Fruit fly (Drosophila melanogaster): Measurements from ENCODE around the gene CG14711.

CG14711 gene

dm6 chr3R:11613252-11614036 lies 9.7 kb upstream of the CG14711 start (continued):
- TF ChIP-seq E2f1 (GFP tag; IDR thresholded peaks at IDR 0.05) = peak; percentile 72
- peak; percentile 84 for TF ChIP-seq E2f2 (GFP tag; IDR thresholded peaks at IDR 0.05)
- TF ChIP-seq zfh2 (GFP tag; optimal IDR thresholded peaks at IDR 0.05) = peak; percentile 3
- TF ChIP-seq CG10654 (GFP tag; optimal IDR thresholded peaks at IDR 0.05) = peak; percentile 15
- peak; percentile 75 for TF ChIP-seq Rx (GFP tag; IDR thresholded peaks at IDR 0.05)
- no peak for TF ChIP-seq CG32767 (GFP tag; IDR thresholded peaks at IDR 0.05)
- no peak for TF ChIP-seq cg (GFP tag; optimal IDR thresholded peaks at IDR 0.05)
- peak; percentile 56; the same call in 1 of the 2 replicates for TF ChIP-seq CG17328 (GFP tag; IDR thresholded peaks at IDR 0.05)
- TF ChIP-seq CG12155 (GFP tag; optimal IDR thresholded peaks at IDR 0.05) = peak; percentile 51
- TF ChIP-seq D19A (tag; optimal IDR thresholded peaks at IDR 0.05) = peak; percentile 49
- peak; percentile 44 for TF ChIP-seq CG13424 (tag; optimal IDR thresholded peaks at IDR 0.05)
- no peak for TF ChIP-seq Usf (GFP tag; optimal IDR thresholded peaks at IDR 0.05)
- peak; percentile 63 for TF ChIP-seq CG13624 (GFP tag; optimal IDR thresholded peaks at IDR 0.05)
- no peak for TF ChIP-seq sqz (GFP tag; optimal IDR thresholded peaks at IDR 0.05)
- TF ChIP-seq bab2 (GFP tag; optimal IDR thresholded peaks at IDR 0.05) = peak; percentile 76
- no peak for TF ChIP-seq Trl (optimal IDR thresholded peaks at IDR 0.05)
- peak; percentile 39 for TF ChIP-seq Trl (GFP tag; optimal IDR thresholded peaks at IDR 0.05)
- TF ChIP-seq Sox102F (GFP tag; optimal IDR thresholded peaks at IDR 0.05) = peak; percentile 76
- peak; percentile 27 for TF ChIP-seq CG15514 (GFP tag; optimal IDR thresholded peaks at IDR 0.05)
- peak; percentile 41 for TF ChIP-seq ac (GFP tag; optimal IDR thresholded peaks at IDR 0.05)
- peak; percentile 57 for TF ChIP-seq CG4424 (GFP tag; optimal IDR thresholded peaks at IDR 0.05)
- no peak for TF ChIP-seq sr (GFP tag; IDR thresholded peaks at IDR 0.05)
- peak; percentile 3 for TF ChIP-seq her (GFP tag; optimal IDR thresholded peaks at IDR 0.05)
- TF ChIP-seq Hr78 (GFP tag; optimal IDR thresholded peaks at IDR 0.05) = peak in 1 of 2 experiments; percentile 98
- peak; percentile 24 for TF ChIP-seq pzg (GFP tag; optimal IDR thresholded peaks at IDR 0.05)
- TF ChIP-seq Deaf1 (tag; optimal IDR thresholded peaks at IDR 0.05) = peak; percentile 4
- TF ChIP-seq Meics (GFP tag; optimal IDR thresholded peaks at IDR 0.05) = peak; percentile 6
- peak in 1 of 2 experiments; percentile 54 for TF ChIP-seq bsh (GFP tag; optimal IDR thresholded peaks at IDR 0.05)
- 0 out of 3 replicates have a peak, but pooled peaks have one; percentile 36 for TF ChIP-seq Optix (GFP tag; IDR thresholded peaks at IDR 0.05)
- TF ChIP-seq Hr39 (optimal IDR thresholded peaks at IDR 0.05) = no peak
- TF ChIP-seq tll (GFP tag; optimal IDR thresholded peaks at IDR 0.05) = peak in 1 of 2 experiments; percentile 66
- peak; percentile 45 for TF ChIP-seq Ssrp (tag; optimal IDR thresholded peaks at IDR 0.05)
- no peak for TF ChIP-seq jing (GFP tag; optimal IDR thresholded peaks at IDR 0.05)
- peak; percentile 51 for TF ChIP-seq trh (GFP tag; optimal IDR thresholded peaks at IDR 0.05)
- no peak for TF ChIP-seq tap (tag; optimal IDR thresholded peaks at IDR 0.05)
- peak; percentile 61 for TF ChIP-seq CG3065 (GFP tag; optimal IDR thresholded peaks at IDR 0.05)
- no peak for TF ChIP-seq sim (GFP tag; IDR thresholded peaks at IDR 0.05)
- TF ChIP-seq CG12104 (GFP tag; optimal IDR thresholded peaks at IDR 0.05) = peak; percentile 14
- TF ChIP-seq PHDP (tag; optimal IDR thresholded peaks at IDR 0.05) = peak; percentile 60
- peak; percentile 64 for TF ChIP-seq hkb (optimal IDR thresholded peaks at IDR 0.05)
- no peak for TF ChIP-seq hkb (GFP tag; IDR thresholded peaks at IDR 0.05)
- TF ChIP-seq CG7987 (GFP tag; optimal IDR thresholded peaks at IDR 0.05) = peak; percentile 48
- peak; percentile 9; the same call in 1 of the 2 replicates for TF ChIP-seq stc (GFP tag; IDR thresholded peaks at IDR 0.05)
- TF ChIP-seq CG2712 (tag; optimal IDR thresholded peaks at IDR 0.05) = peak; percentile 78
- peak in 1 of 2 experiments; percentile 64 for TF ChIP-seq insv (GFP tag; optimal IDR thresholded peaks at IDR 0.05)
- no peak for TF ChIP-seq CG8765 (GFP tag; IDR thresholded peaks at IDR 0.05)
- TF ChIP-seq az2 (GFP tag; optimal IDR thresholded peaks at IDR 0.05) = peak; percentile 76
- TF ChIP-seq CG14965 (GFP tag; optimal IDR thresholded peaks at IDR 0.05; ENCODE audit: borderline replicate concordance) = peak; percentile 45
- peak; percentile 60; the same call in 1 of the 3 replicates for TF ChIP-seq otp (GFP tag; IDR thresholded peaks at IDR 0.05)
- TF ChIP-seq Oaz (GFP tag; IDR thresholded peaks at IDR 0.05) = no peak

All from whole organism, embryonic.